Worm (Caenorhabditis elegans) whole organism, young adult: ENCODE results near the gene arle-14.

Experiments used
- C06A6.2 ChIP-seq: fragments of 200-800 bp; sonication (Bioruptor generic); conservative IDR thresholded peaks from 2 replicates; pipeline ENCODE4 v1.3.6; 2022; ENCODE audit warnings: missing genetic modification characterization, missing compliant biosample characterization
- C17E4.6 ChIP-seq: fragments of 200-800 bp; sonication (Bioruptor generic); IDR thresholded peaks from 2 replicates; pipeline ENCODE4 v1.3.6; 2022; ENCODE audit warnings: missing genetic modification reagents, missing genetic modification characterization, missing compliant biosample characterization
- F22D6.2 ChIP-seq: sonication (generic microtip); optimal IDR thresholded peaks from 2 replicates; lab custom pipeline; 2016; ENCODE audit warnings: mild to moderate bottlenecking, missing genetic modification characterization, missing compliant biosample characterization
- F23B12.7 ChIP-seq: sonication (generic microtip); optimal IDR thresholded peaks from 2 replicates; lab custom pipeline; 2017; ENCODE audit warnings: missing genetic modification characterization, mild to moderate bottlenecking, missing compliant biosample characterization, antibody characterized with exemption, moderate library complexity; ENCODE audit not compliant: insufficient read depth
- F49E8.2 ChIP-seq: sonication (generic microtip); optimal IDR thresholded peaks from 3 replicates; lab custom pipeline; 2017; ENCODE audit warnings: missing genetic modification characterization, mild to moderate bottlenecking, missing compliant biosample characterization, antibody characterized with exemption, moderate library complexity; ENCODE audit not compliant: insufficient read depth
- K11D2.4 ChIP-seq: fragments of 200-800 bp; sonication (Bioruptor generic); IDR thresholded peaks from 2 replicates; pipeline ENCODE4 v1.3.6; 2022; ENCODE audit warnings: missing genetic modification reagents, missing genetic modification characterization, missing compliant biosample characterization
- K12H6.12 ChIP-seq: fragments of 200-800 bp; sonication (Bioruptor generic); optimal IDR thresholded peaks from 2 replicates; lab custom pipeline; 2018; ENCODE audit warnings: mild to moderate bottlenecking, missing genetic modification characterization, missing compliant biosample characterization
- T26A5.8 ChIP-seq: sonication (generic microtip); optimal IDR thresholded peaks from 2 replicates; lab custom pipeline; 2016; ENCODE audit warnings: missing genetic modification characterization, missing compliant biosample characterization
- Y79H2A.3 ChIP-seq: fragments of 200-800 bp; sonication (Bioruptor generic); conservative IDR thresholded peaks from 2 replicates; pipeline ENCODE4 v1.3.6; 2022; ENCODE audit warnings: missing genetic modification reagents, missing genetic modification characterization, missing compliant biosample characterization
- Y95B8A.8 ChIP-seq: fragments of 200-800 bp; sonication (Bioruptor generic); IDR thresholded peaks from 2 replicates; pipeline ENCODE4 v1.3.6; 2022; ENCODE audit warnings: missing genetic modification reagents, missing genetic modification characterization, missing compliant biosample characterization
- ama-1 ChIP-seq, 3 experiments: fragments of 150-350 bp in 1 of 3; sonication (generic microtip) in 2 of 3; optimal IDR thresholded peaks; 2 replicates each; lab custom pipeline; 2014 to 2018; ENCODE audit warnings: missing biosample characterization in 2 of 3, missing genetic modification characterization in 2 of 3, missing genetic modification reagents in 2 of 3
- aptf-2 ChIP-seq: fragments of 200-800 bp; sonication (Bioruptor generic); conservative IDR thresholded peaks from 2 replicates; pipeline ENCODE4 v1.3.6; 2022; ENCODE audit warnings: missing genetic modification reagents, missing genetic modification characterization, missing compliant biosample characterization
- athp-1 ChIP-seq: sonication (generic microtip); optimal IDR thresholded peaks from 2 replicates; lab custom pipeline; 2017; ENCODE audit warnings: mild to moderate bottlenecking, missing genetic modification characterization, missing compliant biosample characterization
- attf-3 ChIP-seq: fragments of 200-800 bp; sonication (Bioruptor generic); conservative IDR thresholded peaks from 2 replicates; pipeline ENCODE4 v1.3.6; 2022; ENCODE audit warnings: missing genetic modification reagents, missing genetic modification characterization, missing compliant biosample characterization
- attf-6 ChIP-seq: fragments of 200-800 bp; sonication (Bioruptor generic); IDR thresholded peaks from 2 replicates; pipeline ENCODE4 v1.3.6; 2022; ENCODE audit warnings: missing genetic modification reagents, missing genetic modification characterization, missing compliant biosample characterization
- cebp-2 ChIP-seq: fragments of 200-800 bp; sonication (Bioruptor generic); IDR thresholded peaks from 2 replicates; pipeline ENCODE4 v1.3.6; 2022; ENCODE audit warnings: missing genetic modification characterization, missing compliant biosample characterization
- ceh-100 ChIP-seq: fragments of 200-800 bp; sonication (Bioruptor generic); IDR thresholded peaks from 2 replicates; pipeline ENCODE4 v1.3.6; 2022; ENCODE audit warnings: missing genetic modification reagents, missing genetic modification characterization, missing compliant biosample characterization
- ceh-91 ChIP-seq: fragments of 200-800 bp; sonication (Bioruptor generic); IDR thresholded peaks from 2 replicates; pipeline ENCODE4 v1.3.6; 2022; ENCODE audit warnings: missing genetic modification reagents, missing genetic modification characterization, missing compliant biosample characterization
- die-1 ChIP-seq: sonication (generic microtip); optimal IDR thresholded peaks from 2 replicates; lab custom pipeline; 2016; ENCODE audit warnings: missing genotype, mild to moderate bottlenecking, missing genetic modification characterization, missing compliant biosample characterization
- dox-1 ChIP-seq: fragments of 200-800 bp; sonication (Bioruptor generic); IDR thresholded peaks from 2 replicates; pipeline ENCODE4 v1.3.6; 2022; ENCODE audit warnings: missing genetic modification reagents, missing genetic modification characterization, missing compliant biosample characterization
- efl-1 ChIP-seq: fragments of 150-350 bp; optimal IDR thresholded peaks from 2 replicates; lab custom pipeline; 2014; ENCODE audit warnings: missing biosample characterization, missing genetic modification reagents, missing genetic modification characterization
- ekl-4 ChIP-seq: fragments of 200-800 bp; sonication (Bioruptor generic); IDR thresholded peaks from 2 replicates; pipeline ENCODE4 v1.3.6; 2022; ENCODE audit warnings: missing genetic modification reagents, missing genetic modification characterization, missing compliant biosample characterization
- hmg-1.2 ChIP-seq: fragments of 200-800 bp; sonication (Bioruptor generic); IDR thresholded peaks from 2 replicates; pipeline ENCODE4 v1.3.6; 2022; ENCODE audit warnings: missing genetic modification reagents, missing genetic modification characterization, missing compliant biosample characterization
- hmg-20 ChIP-seq: fragments of 200-800 bp; sonication (Bioruptor generic); IDR thresholded peaks from 2 replicates; pipeline ENCODE4 v1.3.6; 2022; ENCODE audit warnings: missing genetic modification reagents, missing genetic modification characterization, missing compliant biosample characterization
- hrde-1 ChIP-seq: sonication (generic microtip); optimal IDR thresholded peaks from 2 replicates; lab custom pipeline; 2016; ENCODE audit warnings: missing genetic modification characterization, mild to moderate bottlenecking, missing compliant biosample characterization, moderate library complexity, missing genotype, missing genetic modification reagents, borderline replicate concordance
- hsf-1 ChIP-seq: fragments of 200-800 bp; sonication (Bioruptor generic); IDR thresholded peaks from 2 replicates; pipeline ENCODE4 v1.3.6; 2022; ENCODE audit warnings: missing genetic modification reagents, missing genetic modification characterization, missing compliant biosample characterization
- lin-35 ChIP-seq, 3 experiments: fragments of 150-350 bp in 2 of 3; sonication (generic microtip) in 1 of 3; optimal IDR thresholded peaks; 2 replicates each; lab custom pipeline; 2014 to 2018; ENCODE audit warnings: missing biosample characterization in 3 of 3, missing genetic modification characterization in 3 of 3, missing genetic modification reagents in 3 of 3
- lin-40 ChIP-seq: sonication (generic microtip); optimal IDR thresholded peaks from 2 replicates; lab custom pipeline; 2016; ENCODE audit warnings: missing genetic modification characterization, mild to moderate bottlenecking, missing compliant biosample characterization, missing genotype, missing genetic modification reagents
- lir-1 ChIP-seq: fragments of 200-800 bp; sonication (Bioruptor generic); conservative IDR thresholded peaks from 2 replicates; pipeline ENCODE4 v1.3.6; 2022; ENCODE audit warnings: missing genetic modification reagents, missing genetic modification characterization, missing compliant biosample characterization
- madf-10 ChIP-seq: sonication (generic microtip); optimal IDR thresholded peaks from 2 replicates; lab custom pipeline; 2016; ENCODE audit warnings: mild to moderate bottlenecking, missing genetic modification characterization, missing compliant biosample characterization
- madf-3 ChIP-seq: fragments of 200-800 bp; sonication (Bioruptor generic); IDR thresholded peaks from 2 replicates; pipeline ENCODE4 v1.3.6; 2022; ENCODE audit warnings: missing genetic modification reagents, missing genetic modification characterization, missing compliant biosample characterization
- madf-6 ChIP-seq: fragments of 200-800 bp; sonication (Bioruptor generic); IDR thresholded peaks from 2 replicates; pipeline ENCODE4 v1.3.6; 2022; ENCODE audit warnings: missing genetic modification reagents, missing genetic modification characterization, missing compliant biosample characterization
- nfya-1 ChIP-seq: sonication (generic microtip); optimal IDR thresholded peaks from 2 replicates; lab custom pipeline; 2017; ENCODE audit warnings: antibody characterized with exemption, missing compliant biosample characterization, missing genetic modification characterization, borderline replicate concordance; ENCODE audit not compliant: insufficient read depth
- nhr-80 ChIP-seq: sonication (generic microtip); optimal IDR thresholded peaks from 2 replicates; lab custom pipeline; 2016; ENCODE audit warnings: missing genetic modification characterization, missing compliant biosample characterization
- rcor-1 ChIP-seq: fragments of 200-800 bp; sonication (Bioruptor generic); IDR thresholded peaks from 2 replicates; pipeline ENCODE4 v1.3.6; 2022; ENCODE audit warnings: missing genetic modification reagents, missing genetic modification characterization, missing compliant biosample characterization
- sea-2 ChIP-seq: fragments of 200-800 bp; sonication (Bioruptor generic); IDR thresholded peaks from 2 replicates; pipeline ENCODE4 v1.3.6; 2022; ENCODE audit warnings: missing genetic modification characterization, missing compliant biosample characterization
- snpc-1.1 ChIP-seq: sonication (generic microtip); optimal IDR thresholded peaks from 2 replicates; lab custom pipeline; 2017; ENCODE audit warnings: missing genetic modification characterization, mild to moderate bottlenecking, missing compliant biosample characterization, antibody characterized with exemption, moderate library complexity, missing genotype, missing genetic modification reagents; ENCODE audit not compliant: insufficient read depth
- snpc-4 ChIP-seq, 5 experiments: fragments of 150-350 bp in 1 of 5; sonication (generic microtip) in 4 of 5; optimal IDR thresholded peaks; 2 replicates each; lab custom pipeline; 2014 to 2018; ENCODE audit warnings: missing genetic modification characterization in 5 of 5, missing biosample characterization in 3 of 5, antibody characterized with exemption in 2 of 5, mild to moderate bottlenecking in 2 of 5, missing compliant biosample characterization in 2 of 5, missing genotype in 2 of 5, moderate library complexity in 2 of 5, missing genetic modification reagents in 1 of 5
- somi-1 ChIP-seq: fragments of 200-800 bp; sonication (Bioruptor generic); optimal IDR thresholded peaks from 2 replicates; lab custom pipeline; 2018; ENCODE audit warnings: mild to moderate bottlenecking, missing genetic modification characterization, missing compliant biosample characterization
- tbp1 ChIP-seq: fragments of 200-800 bp; sonication (Bioruptor generic); optimal IDR thresholded peaks from 2 replicates; lab custom pipeline; 2018; ENCODE audit warnings: mild to moderate bottlenecking, missing genetic modification characterization, missing compliant biosample characterization
- tlf-1 ChIP-seq: fragments of 200-800 bp; sonication (Bioruptor generic); optimal IDR thresholded peaks from 2 replicates; lab custom pipeline; 2018; ENCODE audit warnings: mild to moderate bottlenecking, missing genetic modification characterization, missing compliant biosample characterization
- unc-62 ChIP-seq: fragments of 150-350 bp; optimal IDR thresholded peaks from 2 replicates; lab custom pipeline; 2014; ENCODE audit warnings: missing biosample characterization, missing genetic modification reagents, missing genetic modification characterization
- zfh-2 ChIP-seq: fragments of 200-800 bp; sonication (Bioruptor generic); conservative IDR thresholded peaks from 2 replicates; pipeline ENCODE4 v1.3.6; 2022; ENCODE audit warnings: missing genetic modification reagents, missing genetic modification characterization, missing compliant biosample characterization
- ztf-22 ChIP-seq: fragments of 200-800 bp; sonication (Bioruptor generic); optimal IDR thresholded peaks from 2 replicates; lab custom pipeline; 2018; ENCODE audit warnings: mild to moderate bottlenecking, missing genetic modification characterization, moderate library complexity, missing compliant biosample characterization
- ztf-26 ChIP-seq: sonication (generic microtip); optimal IDR thresholded peaks from 2 replicates; lab custom pipeline; 2017; ENCODE audit warnings: missing genetic modification characterization, missing compliant biosample characterization

arle-14 gene

ce11 chrIII:5705228-5705888 lies 12.7 kb downstream of the arle-14 start, which contains the start of gene swp-1 (continued):
- TF ChIP-seq hmg-1.2 (GFP tag; lab: Robert Waterston, UW) (no peak), madf-6 (GFP tag; lab: Robert Waterston, UW) (peak; percentile 78), sea-2 (no peak), unc-62 (GFP tag; lab: Kevin White, UChicago) (no peak), ztf-26 (tag; lab: Kevin White, UChicago) (no peak), tlf-1 (GFP tag; lab: Kevin White, UChicago) (peak; percentile 54), somi-1 (no peak), Y95B8A.8 (no peak), F22D6.2 (tag; lab: Kevin White, UChicago) (no peak), C17E4.6 (GFP tag; lab: Robert Waterston, UW) (0 out of 2 replicates have a peak, but pooled peaks have one; percentile 45), zfh-2 (GFP tag; lab: Robert Waterston, UW) (no peak), ceh-100 (GFP tag; lab: Robert Waterston, UW) (peak; percentile 16; the same call in 1 of the 2 replicates), F49E8.2 (tag; lab: Kevin White, UChicago) (peak; percentile 38), snpc-1.1 (tag; lab: Kevin White, UChicago) (peak; percentile 57), ekl-4 (GFP tag; lab: Robert Waterston, UW) (peak; percentile 70), Y79H2A.3 (no peak), madf-10 (tag; lab: Kevin White, UChicago) (no peak), ztf-22 (GFP tag; lab: Kevin White, UChicago) (no peak), die-1 (tag; lab: Kevin White, UChicago) (peak; percentile 50), efl-1 (peak; percentile 19), attf-6 (GFP tag; lab: Robert Waterston, UW) (peak; percentile 76), snpc-4 (GFP tag; optimal IDR thresholded peaks at IDR 0.05; lab: Kevin White, UChicago) (no peak), snpc-4 (tag; optimal IDR thresholded peaks at IDR 0.05; lab: Kevin White, UChicago) (no peak), K11D2.4 (GFP tag; lab: Robert Waterston, UW) (no peak), T26A5.8 (tag; lab: Kevin White, UChicago) (no peak), attf-3 (no peak), hsf-1 (peak; percentile 60), cebp-2 (GFP tag; lab: Robert Waterston, UW) (no peak), dox-1 (GFP tag; lab: Robert Waterston, UW) (no peak)

ce11 chrIII:5706077-5706627 lies 13.4 kb downstream of the arle-14 start, which contains the start of gene rpl-23:
Gene rpl-23 (minus strand): TSS chrIII:5706127.
- TF ChIP-seq hrde-1 (tag; lab: Kevin White, UChicago) (no peak), madf-6 (GFP tag; lab: Robert Waterston, UW) (peak; percentile 80), rcor-1 (GFP tag; lab: Robert Waterston, UW) (peak; percentile 69), tbp1 (GFP tag; lab: Kevin White, UChicago) (peak; percentile 61), ceh-91 (peak; percentile 68), ama-1 (optimal IDR thresholded peaks at IDR 0.05; lab: Kevin White, UChicago) (no peak), ama-1 (GFP tag; optimal IDR thresholded peaks at IDR 0.05; lab: Kevin White, UChicago) (peak in 1 of 2 experiments; percentile 19), athp-1 (tag; lab: Kevin White, UChicago) (peak; percentile 81), K12H6.12 (tag; lab: Kevin White, UChicago) (peak; percentile 59), hmg-1.2 (GFP tag; lab: Robert Waterston, UW) (peak; percentile 87), C06A6.2 (0 out of 2 replicates have a peak, but pooled peaks have one; percentile 19), lin-40 (tag; lab: Kevin White, UChicago) (peak; percentile 71), madf-3 (GFP tag; lab: Robert Waterston, UW) (peak; percentile 86), K11D2.4 (GFP tag; lab: Robert Waterston, UW) (peak; percentile 35; the same call in 1 of the 2 replicates), hmg-20 (GFP tag; lab: Robert Waterston, UW) (no peak), F23B12.7 (tag; lab: Kevin White, UChicago) (peak; percentile 92), lir-1 (GFP tag; lab: Robert Waterston, UW) (0 out of 2 replicates have a peak, but pooled peaks have one; percentile 16), aptf-2 (GFP tag; lab: Robert Waterston, UW) (0 out of 2 replicates have a peak, but pooled peaks have one; percentile 48), lin-35 (GFP tag; optimal IDR thresholded peaks at IDR 0.05; lab: Kevin White, UChicago) (peak in 1 of 3 experiments; percentile 85), nfya-1 (tag; lab: Kevin White, UChicago) (no peak), nhr-80 (tag; lab: Kevin White, UChicago) (peak; percentile 5)
